Worm (Caenorhabditis elegans) whole organism, L4 larva: ENCODE data around the gene txt-14.

Experiments used
- ZK546.5 ChIP-seq, 2 experiments: sonication (generic microtip); optimal IDR thresholded peaks; 2 replicates each; lab custom pipeline; 2017; ENCODE audit warnings: missing biosample characterization in 2 of 2, missing genetic modification characterization in 2 of 2
- ama-1 ChIP-seq: fragments of 150-350 bp; optimal IDR thresholded peaks from 2 replicates; lab custom pipeline; 2014; ENCODE audit warnings: inconsistent platforms, mixed read lengths
- ces-1 ChIP-seq: fragments of 150-350 bp; sonication (generic microtip); optimal IDR thresholded peaks from 4 replicates; lab custom pipeline; 2014; ENCODE audit warnings: missing biosample characterization, missing genetic modification reagents, missing genetic modification characterization
- fkh-10 ChIP-seq: fragments of 150-350 bp; optimal IDR thresholded peaks from 2 replicates; lab custom pipeline; 2014; ENCODE audit warnings: missing biosample characterization, missing genetic modification reagents, missing genetic modification characterization
- lim-7 ChIP-seq: fragments of 200-800 bp; sonication (Bioruptor generic); IDR thresholded peaks from 2 replicates; pipeline ENCODE4 v1.3.6; 2022; ENCODE audit warnings: missing genetic modification characterization, missing compliant biosample characterization
- lsy-2 ChIP-seq, 2 experiments: fragments of 150-350 bp in 1 of 2; sonication (generic microtip) in 1 of 2; optimal IDR thresholded peaks; 2 replicates each; lab custom pipeline; 2014 to 2017; ENCODE audit warnings: missing biosample characterization in 2 of 2, missing genetic modification characterization in 2 of 2
- nhr-10 ChIP-seq: fragments of 150-350 bp; optimal IDR thresholded peaks from 2 replicates; lab custom pipeline; 2014; ENCODE audit warnings: missing biosample characterization, missing genetic modification characterization
- nhr-77 ChIP-seq: fragments of 150-350 bp; optimal IDR thresholded peaks from 2 replicates; lab custom pipeline; 2014; ENCODE audit warnings: missing biosample characterization, missing genetic modification characterization
- skn-1 ChIP-seq: fragments of 150-350 bp; optimal IDR thresholded peaks from 2 replicates; lab custom pipeline; 2014; ENCODE audit warnings: missing biosample characterization, missing genetic modification characterization

ce11 chrV:18577458-18578078, 4.9 kb upstream of the txt-14 start:
- TF ChIP-seq fkh-10 (GFP tag; lab: Kevin White, UChicago) (no peak), ama-1 (lab: Kevin White, UChicago) (peak; percentile 39), nhr-10 (tag; lab: Kevin White, UChicago) (peak; percentile 66), nhr-77 (tag; lab: Kevin White, UChicago) (peak; percentile 64), skn-1 (tag; lab: Kevin White, UChicago) (no peak), ces-1 (GFP tag; lab: Kevin White, UChicago) (no peak), lim-7 (GFP tag; lab: Robert Waterston, UW) (no peak), ZK546.5 (tag; optimal IDR thresholded peaks at IDR 0.05; lab: Kevin White, UChicago) (no peak), lsy-2 (tag; optimal IDR thresholded peaks at IDR 0.05; lab: Kevin White, UChicago) (peak in 1 of 2 experiments; percentile 20)
